Fruit fly (Drosophila melanogaster) whole organism, wandering third instar larva: ENCODE measurements around the gene pst.
A peak's percentile ranks its signal among the peaks of the same experiment; 100 is the strongest.

Experiments
- CrebA ChIP-seq: fragments of 200-800 bp; sonication (Bioruptor generic); optimal IDR thresholded peaks from 2 replicates; lab custom pipeline; 2016; ENCODE audit warnings: missing biosample characterization, mild to moderate bottlenecking, missing genetic modification characterization, borderline replicate concordance
- Dfd ChIP-seq: fragments of >200 bp; optimal IDR thresholded peaks from 2 replicates; lab custom pipeline; 2017; ENCODE audit warnings: missing biosample characterization, missing genetic modification characterization
- HLH106 ChIP-seq: fragments of 200-800 bp; optimal IDR thresholded peaks from 3 replicates; lab custom pipeline; 2019; ENCODE audit warnings: missing biosample characterization, mild to moderate bottlenecking, missing genetic modification characterization, moderate library complexity
- Hnf4 ChIP-seq: fragments of 200-800 bp; sonication (Bioruptor generic); optimal IDR thresholded peaks from 2 replicates; lab custom pipeline; 2016; ENCODE audit warnings: missing biosample characterization, mild to moderate bottlenecking, missing genetic modification characterization
- Hr78 ChIP-seq: fragments of >200 bp; optimal IDR thresholded peaks from 2 replicates; lab custom pipeline; 2017; ENCODE audit warnings: missing biosample characterization, missing genetic modification characterization
- Hr83 ChIP-seq: fragments of 200-300 bp; sonication (Bioruptor generic); optimal IDR thresholded peaks from 2 replicates; lab custom pipeline; 2016; ENCODE audit warnings: missing biosample characterization, mild to moderate bottlenecking, missing genetic modification characterization, moderate library complexity; ENCODE audit not compliant: poor library complexity, severe bottlenecking
- Jra ChIP-seq: sonication (Bioruptor generic); optimal IDR thresholded peaks from 2 replicates; lab custom pipeline; 2016; ENCODE audit warnings: missing biosample characterization, missing genetic modification characterization
- Mio ChIP-seq: sonication (Bioruptor generic); optimal IDR thresholded peaks from 2 replicates; lab custom pipeline; 2016; ENCODE audit warnings: missing biosample characterization, missing genetic modification characterization
- Myc ChIP-seq: fragments of >200 bp; optimal IDR thresholded peaks from 2 replicates; lab custom pipeline; 2017
- N ChIP-seq: fragments of >200 bp; optimal IDR thresholded peaks from 2 replicates; lab custom pipeline; 2018; ENCODE audit warnings: missing biosample characterization, missing external identifiers, missing genetic modification characterization
- OdsH ChIP-seq: fragments of 200-800 bp; sonication (Bioruptor generic); optimal IDR thresholded peaks from 2 replicates; lab custom pipeline; 2016; ENCODE audit warnings: missing biosample characterization, mild to moderate bottlenecking, missing genetic modification characterization
- Rel ChIP-seq, 2 experiments: fragments of 200-800 bp; sonication (Bioruptor generic) in 1 of 2; optimal IDR thresholded peaks; 2 replicates in 1 of 2; 3 replicates in 1 of 2; lab custom pipeline; 2016 to 2019; ENCODE audit warnings: mild to moderate bottlenecking in 2 of 2, missing biosample characterization in 2 of 2, missing genetic modification characterization in 2 of 2, moderate library complexity in 1 of 2
- Sp1 ChIP-seq: fragments of 200-800 bp; sonication (Bioruptor generic); optimal IDR thresholded peaks from 3 replicates; lab custom pipeline; 2019; ENCODE audit warnings: missing biosample characterization, mild to moderate bottlenecking, missing genetic modification characterization, moderate library complexity
- Vsx2 ChIP-seq: fragments of 200-300, 225-300 bp; sonication (Bioruptor generic); optimal IDR thresholded peaks from 2 replicates; lab custom pipeline; 2018; ENCODE audit warnings: missing biosample characterization, missing genetic modification characterization; ENCODE audit not compliant: partially characterized antibody
- br ChIP-seq: fragments of 200-800 bp; sonication (Bioruptor generic); optimal IDR thresholded peaks from 2 replicates; lab custom pipeline; 2016; ENCODE audit warnings: missing biosample characterization, missing genetic modification characterization
- brk ChIP-seq: fragments of 200-800 bp; sonication (Bioruptor generic); optimal IDR thresholded peaks from 2 replicates; lab custom pipeline; 2016; ENCODE audit warnings: missing biosample characterization, mild to moderate bottlenecking, missing genetic modification characterization
- dl ChIP-seq, 2 experiments: fragments of 175-275, 200-275 bp in 1 of 2; fragments of 200-275 bp in 1 of 2; sonication (Bioruptor generic); optimal IDR thresholded peaks; lab custom pipeline; 2018; ENCODE audit warnings: mild to moderate bottlenecking in 2 of 2, missing biosample characterization in 2 of 2, missing genetic modification characterization in 2 of 2, moderate library complexity in 2 of 2; ENCODE audit not compliant: partially characterized antibody in 2 of 2, insufficient read depth in 1 of 2
- dmrt93B ChIP-seq: fragments of 200-800 bp; sonication (Bioruptor generic); optimal IDR thresholded peaks from 2 replicates; lab custom pipeline; 2018; ENCODE audit warnings: missing biosample characterization, mild to moderate bottlenecking, missing genetic modification characterization
- dsf ChIP-seq: sonication (Bioruptor generic); optimal IDR thresholded peaks from 2 replicates; lab custom pipeline; 2016; ENCODE audit warnings: missing biosample characterization, missing genetic modification characterization, borderline replicate concordance
- ey ChIP-seq: fragments of 200-800 bp; sonication (Bioruptor generic); optimal IDR thresholded peaks from 2 replicates; lab custom pipeline; 2016; ENCODE audit warnings: missing biosample characterization, missing genetic modification characterization
- foxo ChIP-seq, 2 experiments: fragments of 200-800 bp; sonication (Bioruptor generic); optimal IDR thresholded peaks; 2 replicates in 1 of 2; 3 replicates in 1 of 2; lab custom pipeline; 2016 to 2017; ENCODE audit warnings: missing biosample characterization in 2 of 2, missing genetic modification characterization in 2 of 2
- h ChIP-seq: fragments of 200-800 bp; sonication (Bioruptor generic); optimal IDR thresholded peaks from 3 replicates; lab custom pipeline; 2016; ENCODE audit warnings: missing biosample characterization, mild to moderate bottlenecking, missing genetic modification characterization
- jim ChIP-seq: fragments of 175-275, 200-325 bp; sonication (Bioruptor generic); optimal IDR thresholded peaks from 2 replicates; lab custom pipeline; 2016; ENCODE audit warnings: missing biosample characterization, mild to moderate bottlenecking, missing genetic modification characterization
- psq ChIP-seq: fragments of 200-800 bp; sonication (Bioruptor generic); optimal IDR thresholded peaks from 3 replicates; lab custom pipeline; 2017; ENCODE audit warnings: missing biosample characterization, mild to moderate bottlenecking, missing genetic modification characterization, moderate library complexity
- tai ChIP-seq: sonication (Bioruptor generic); optimal IDR thresholded peaks from 2 replicates; lab custom pipeline; 2016; ENCODE audit warnings: missing biosample characterization, missing genetic modification characterization
- usp ChIP-seq: fragments of >200 bp; optimal IDR thresholded peaks from 2 replicates; lab custom pipeline; 2017; ENCODE audit warnings: missing biosample characterization, missing genetic modification characterization
- woc ChIP-seq: sonication (Bioruptor generic); optimal IDR thresholded peaks from 2 replicates; lab custom pipeline; 2016; ENCODE audit warnings: missing biosample characterization, mild to moderate bottlenecking, missing genetic modification characterization

pst gene

DNA sequence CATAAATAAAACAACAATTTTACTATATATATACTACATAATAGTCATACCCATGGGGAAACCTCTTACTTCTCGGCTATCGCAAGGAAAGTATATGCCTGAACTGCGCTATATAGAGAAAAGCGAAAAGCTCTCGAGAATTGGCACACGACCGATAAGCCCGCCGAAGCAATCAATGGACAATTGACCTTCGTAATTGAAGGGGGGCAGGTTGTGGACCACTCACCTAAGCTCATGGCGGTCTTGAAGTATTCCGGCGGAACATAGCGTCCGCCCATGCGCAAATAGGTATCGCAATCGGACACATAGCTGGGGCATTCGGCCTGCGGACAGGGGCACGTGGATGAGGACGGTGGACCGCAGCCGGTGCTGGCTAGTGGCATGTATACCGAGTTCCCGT lies 20.3 kb upstream of the pst start:
- TF ChIP-seq h (GFP tag; lab: Kevin White, UChicago) (peak; percentile 9), Jra (GFP tag; lab: Kevin White, UChicago) (no peak)

DNA sequence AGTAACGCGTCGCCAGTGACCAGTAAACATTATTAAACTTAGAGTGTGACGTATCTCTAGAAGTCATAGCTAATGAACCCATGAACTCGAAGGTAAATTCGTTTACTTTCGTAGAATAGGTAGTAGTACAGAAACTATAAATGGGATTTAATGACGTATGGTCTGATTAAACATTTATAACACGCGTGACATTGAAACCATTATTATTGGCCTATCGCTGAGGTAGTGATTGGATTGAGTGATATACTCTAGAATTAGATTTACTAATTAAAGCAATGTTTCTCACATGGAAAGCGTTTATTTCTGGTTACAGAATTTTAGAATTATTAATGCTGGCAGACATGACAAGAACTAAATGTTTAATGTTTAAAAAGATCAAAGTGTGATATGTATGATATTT lies 16.8 kb upstream of the pst start:
- no peak for TF ChIP-seq Dfd (GFP tag; lab: Kevin White, UChicago)
- TF ChIP-seq h (GFP tag; lab: Kevin White, UChicago): no peak
- TF ChIP-seq Sp1 (GFP tag; lab: Kevin White, UChicago): no peak
- no peak for TF ChIP-seq dl (GFP tag; optimal IDR thresholded peaks at IDR 0.05; lab: Kevin White, UChicago; ENCODE audit: insufficient read depth in 1 of 2, partially characterized antibody in 2 of 2)
- TF ChIP-seq tai (GFP tag; lab: Kevin White, UChicago): no peak
- no peak for TF ChIP-seq CrebA (GFP tag; lab: Kevin White, UChicago)
- no peak for TF ChIP-seq foxo (GFP tag; optimal IDR thresholded peaks at IDR 0.05; lab: Kevin White, UChicago)
- TF ChIP-seq dmrt93B (GFP tag; lab: Kevin White, UChicago): no peak
- no peak for TF ChIP-seq OdsH (GFP tag; lab: Kevin White, UChicago)
- no peak for TF ChIP-seq psq (GFP tag; lab: Kevin White, UChicago)
- no peak for TF ChIP-seq ey (GFP tag; lab: Kevin White, UChicago)
- TF ChIP-seq usp (GFP tag; lab: Kevin White, UChicago): no peak
- TF ChIP-seq Rel (GFP tag; optimal IDR thresholded peaks at IDR 0.05; lab: Kevin White, UChicago): no peak
- TF ChIP-seq Rel (tag; optimal IDR thresholded peaks at IDR 0.05; lab: Kevin White, UChicago): no peak
- TF ChIP-seq Hr78 (GFP tag; lab: Kevin White, UChicago): no peak
- no peak for TF ChIP-seq brk (GFP tag; lab: Kevin White, UChicago)
- no peak for TF ChIP-seq Hnf4

DNA sequence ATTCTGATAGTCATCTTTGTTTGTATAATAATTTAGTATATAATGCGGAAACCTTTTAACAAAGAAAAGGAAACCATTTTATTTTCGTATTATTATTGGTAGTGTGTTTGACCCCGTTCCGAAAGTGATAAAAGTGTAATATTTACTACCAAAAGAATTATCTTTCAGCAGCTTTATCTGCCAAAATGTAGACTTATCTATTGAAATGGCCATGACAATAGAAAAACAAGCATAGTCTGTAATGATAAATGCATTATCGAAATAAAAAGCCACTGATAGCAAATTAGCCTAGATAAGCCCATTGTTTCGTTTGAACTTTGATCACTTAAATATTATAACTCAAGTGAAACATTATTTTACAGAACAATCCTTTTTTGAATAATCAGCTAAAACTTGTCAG lies 16.1 kb upstream of the pst start:
- TF ChIP-seq foxo (GFP tag; optimal IDR thresholded peaks at IDR 0.05; lab: Kevin White, UChicago) (no peak), woc (no peak), dsf (GFP tag; lab: Kevin White, UChicago) (no peak), Hr78 (GFP tag; lab: Kevin White, UChicago) (no peak), brk (GFP tag; lab: Kevin White, UChicago) (peak; percentile 21), br (GFP tag; lab: Kevin White, UChicago) (peak; percentile 18), usp (GFP tag; lab: Kevin White, UChicago) (no peak)
- TF ChIP-seq, all 38 proteins: peak for 2

DNA sequence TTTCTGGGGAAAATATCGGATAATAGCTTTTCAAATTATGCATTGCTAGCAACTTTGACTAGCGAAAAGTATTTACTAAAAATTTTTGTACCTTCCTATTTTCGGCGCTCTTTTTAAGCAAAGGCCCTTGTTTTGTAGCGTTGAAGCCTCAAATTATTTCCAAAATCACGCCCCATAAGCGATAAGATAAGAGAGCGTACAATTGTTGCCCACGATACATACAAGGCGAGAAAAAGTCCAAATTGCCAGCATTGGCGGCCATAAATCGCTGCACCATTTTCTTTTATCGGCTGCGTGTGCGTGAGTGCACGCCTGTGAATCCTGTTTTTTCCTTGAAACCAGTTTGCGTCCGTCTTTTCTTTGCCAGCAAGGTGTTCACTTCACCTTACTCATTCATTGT lies 11.2 kb upstream of the pst start:
- TF ChIP-seq Hr78 (GFP tag; lab: Kevin White, UChicago) (no peak), dmrt93B (GFP tag; lab: Kevin White, UChicago) (no peak), usp (GFP tag; lab: Kevin White, UChicago) (no peak), tai (GFP tag; lab: Kevin White, UChicago) (no peak), woc (peak; percentile 49), Myc (lab: Kevin White, UChicago) (peak; percentile 54), Mio (GFP tag; lab: Kevin White, UChicago) (no peak), Vsx2 (no peak), br (GFP tag; lab: Kevin White, UChicago) (no peak), OdsH (GFP tag; lab: Kevin White, UChicago) (no peak)

DNA sequence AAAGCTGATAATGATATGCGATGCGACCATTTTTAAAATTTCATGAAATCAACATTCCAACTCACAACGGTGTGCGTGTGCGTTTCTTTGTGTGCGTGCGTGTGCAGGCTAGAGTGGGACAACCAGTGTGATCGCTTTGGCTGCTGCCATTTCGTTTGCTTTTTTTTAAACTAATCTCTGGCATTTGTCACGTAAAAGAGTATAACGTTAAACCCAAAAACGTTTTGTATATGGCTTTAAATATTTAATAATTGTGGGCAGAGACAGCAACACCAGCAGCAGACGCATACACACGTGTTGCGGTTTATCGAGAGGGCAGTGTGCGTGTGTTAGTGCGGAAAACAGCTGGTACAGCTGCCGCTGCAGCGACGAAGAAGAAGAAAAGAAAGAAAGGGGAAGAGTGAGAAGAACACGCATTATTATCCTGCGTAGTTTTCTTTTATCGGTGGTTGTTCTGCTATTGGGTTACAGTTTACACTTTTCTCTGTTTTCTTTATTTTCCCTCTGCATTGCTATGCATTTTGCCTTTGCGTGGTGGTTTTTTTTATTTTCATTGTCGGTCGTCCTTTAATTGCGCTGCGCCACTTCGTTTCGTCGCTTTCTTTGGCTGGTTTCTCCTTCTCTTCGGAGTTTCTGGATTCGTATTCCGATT lies 10.3 kb upstream of the pst start:
- TF ChIP-seq Rel (GFP tag; optimal IDR thresholded peaks at IDR 0.05; lab: Kevin White, UChicago) (no peak), Rel (tag; optimal IDR thresholded peaks at IDR 0.05; lab: Kevin White, UChicago) (peak; percentile 39), Hr78 (GFP tag; lab: Kevin White, UChicago) (peak; percentile 7), h (GFP tag; lab: Kevin White, UChicago) (peak; percentile 41), Hr83 (GFP tag; lab: Kevin White, UChicago) (peak; percentile 1), HLH106 (tag; lab: Kevin White, UChicago) (no peak), jim (GFP tag; lab: Kevin White, UChicago) (no peak), N (GFP tag; lab: Kevin White, UChicago) (peak; percentile 79), psq (GFP tag; lab: Kevin White, UChicago) (peak; percentile 81)
